Worm (Caenorhabditis elegans): ENCODE measurements around the gene ssp-34.

DNA sequence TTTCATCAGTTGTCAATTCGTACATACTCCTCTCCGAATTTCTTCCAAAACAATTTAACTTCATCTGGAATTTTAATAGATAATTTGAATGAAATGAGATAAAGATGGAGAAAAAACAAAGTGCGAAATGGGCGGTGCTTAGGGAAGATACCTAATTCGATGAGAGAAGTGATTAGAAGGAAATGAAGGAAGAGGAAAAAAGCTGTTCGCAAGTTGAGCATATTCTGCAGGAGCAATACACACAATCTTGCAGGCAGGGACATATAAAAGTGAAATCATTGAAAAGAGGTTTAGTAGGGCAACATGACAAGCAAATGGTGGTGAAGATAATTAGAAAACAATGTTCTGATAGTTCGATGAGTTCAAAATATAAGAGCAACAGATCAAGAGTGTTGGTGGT, 26.7 kb downstream of the ssp-34 start, which contains the start of gene glb-21:
- TF ChIP-seq W03F9.2 (tag; optimal IDR thresholded peaks at IDR 0.05) (no peak), him-1 (tag; optimal IDR thresholded peaks at IDR 0.05) (no peak), dao-5 (tag; optimal IDR thresholded peaks at IDR 0.05) (no peak)
